Worm (Caenorhabditis elegans) whole organism, L3 larva: Measurements from ENCODE around the gene gst-35.

Source experiments
- R02D3.7 ChIP-seq: fragments of 150-350 bp; optimal IDR thresholded peaks from 2 replicates; lab custom pipeline; 2014; ENCODE audit warnings: missing biosample characterization, missing genetic modification characterization
- ama-1 ChIP-seq: fragments of 150-350 bp; optimal IDR thresholded peaks from 2 replicates; lab custom pipeline; 2018
- ceh-28 ChIP-seq: fragments of 150-350 bp; optimal IDR thresholded peaks from 2 replicates; lab custom pipeline; 2014; ENCODE audit warnings: missing biosample characterization, missing genetic modification reagents, missing genetic modification characterization
- hmg-11 ChIP-seq: sonication (generic microtip); optimal IDR thresholded peaks from 2 replicates; lab custom pipeline; 2016; ENCODE audit warnings: missing genetic modification characterization, missing compliant biosample characterization
- nhr-76 ChIP-seq: fragments of 150-350 bp; sonication (generic microtip); optimal IDR thresholded peaks from 5 replicates; lab custom pipeline; 2014; ENCODE audit warnings: missing biosample characterization, missing genetic modification characterization
- ztf-4 ChIP-seq: fragments of 150-350 bp; optimal IDR thresholded peaks from 2 replicates; lab custom pipeline; 2014; ENCODE audit warnings: missing biosample characterization, missing genetic modification characterization

DNA sequence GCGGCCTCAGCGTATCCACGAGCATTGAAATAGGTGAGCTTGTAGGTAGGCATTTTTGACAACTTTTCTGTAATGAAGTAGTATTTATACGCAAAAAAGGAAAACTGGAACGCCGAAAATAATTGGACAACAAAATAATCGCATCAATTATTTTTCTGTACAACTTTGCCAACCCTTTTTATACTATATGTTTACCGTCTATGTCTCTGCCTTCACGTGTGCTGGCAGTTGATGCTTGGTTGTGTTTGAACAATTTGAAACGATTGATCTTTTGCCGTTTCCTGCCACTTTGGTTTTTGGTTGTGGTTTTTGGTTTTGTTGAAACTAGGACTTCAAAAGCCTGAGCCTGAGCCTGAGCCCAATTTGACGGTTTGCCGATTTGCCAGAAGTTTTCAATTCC, 17.8 kb downstream of the gst-35 start, which contains the start of gene gst-28:
- TF ChIP-seq R02D3.7 (tag; lab: Kevin White, UChicago) (no peak), hmg-11 (tag; lab: Kevin White, UChicago) (no peak), ztf-4 (tag; lab: Kevin White, UChicago) (no peak), ceh-28 (no peak), ama-1 (lab: Kevin White, UChicago) (no peak), nhr-76 (tag; lab: Kevin White, UChicago) (no peak)
